Fruit fly (Drosophila melanogaster) whole organism, prepupa: ENCODE measurements around the gene CG11069.

Experiments
- CG10631 ChIP-seq: fragments of 200-800 bp; sonication (Bioruptor generic); optimal IDR thresholded peaks from 2 replicates; lab custom pipeline; 2016; ENCODE audit warnings: missing biosample characterization, missing genetic modification characterization
- CG10669 ChIP-seq: fragments of 200-800 bp; sonication (Bioruptor generic); optimal IDR thresholded peaks from 3 replicates; lab custom pipeline; 2018; ENCODE audit warnings: missing biosample characterization, mild to moderate bottlenecking, missing genetic modification characterization, moderate library complexity
- CG11294 ChIP-seq: fragments of 200-800 bp; sonication (Bioruptor generic); IDR thresholded peaks from 2 replicates; pipeline ENCODE4 v1.3.6; 2022; ENCODE audit warnings: missing biosample characterization, missing genetic modification characterization
- CG11762 ChIP-seq: fragments of 200-800 bp; sonication (Bioruptor generic); optimal IDR thresholded peaks from 3 replicates; lab custom pipeline; 2016; ENCODE audit warnings: missing biosample characterization, missing genetic modification characterization; ENCODE audit not compliant: insufficient read depth
- CG11902 ChIP-seq: fragments of 200-800 bp; sonication (Bioruptor generic); optimal IDR thresholded peaks from 3 replicates; lab custom pipeline; 2016; ENCODE audit warnings: missing biosample characterization, missing genetic modification characterization
- CG15336 ChIP-seq: fragments of 200-800 bp; sonication (Bioruptor generic); IDR thresholded peaks from 2 replicates; pipeline ENCODE4 v1.3.6; 2022; ENCODE audit warnings: missing biosample characterization, missing genetic modification characterization
- CG1621 ChIP-seq: fragments of 200-800 bp; sonication (Bioruptor generic); optimal IDR thresholded peaks from 3 replicates; lab custom pipeline; 2018; ENCODE audit warnings: missing biosample characterization, mild to moderate bottlenecking, missing genetic modification characterization
- CG16779 ChIP-seq: fragments of 200-800 bp; sonication (Bioruptor generic); optimal IDR thresholded peaks from 3 replicates; lab custom pipeline; 2017; ENCODE audit warnings: missing biosample characterization, mild to moderate bottlenecking, missing genetic modification characterization
- CG3032 ChIP-seq: fragments of 200-800 bp; optimal IDR thresholded peaks from 2 replicates; lab custom pipeline; 2019; ENCODE audit warnings: missing biosample characterization, mild to moderate bottlenecking, missing genetic modification characterization, moderate library complexity
- CG32006 ChIP-seq: fragments of 200-800 bp; sonication (Bioruptor generic); optimal IDR thresholded peaks from 3 replicates; lab custom pipeline; 2017; ENCODE audit warnings: missing biosample characterization, mild to moderate bottlenecking, missing genetic modification characterization
- CG34406 ChIP-seq: fragments of 200-800 bp; sonication (Bioruptor generic); optimal IDR thresholded peaks from 3 replicates; lab custom pipeline; 2016; ENCODE audit warnings: missing biosample characterization, missing genetic modification characterization
- CG3919 ChIP-seq: fragments of 200-800 bp; sonication (Bioruptor generic); optimal IDR thresholded peaks from 3 replicates; lab custom pipeline; 2016; ENCODE audit warnings: missing biosample characterization, missing genetic modification characterization
- CG4318 ChIP-seq: fragments of 200-800 bp; sonication (Bioruptor generic); optimal IDR thresholded peaks from 3 replicates; lab custom pipeline; 2017; ENCODE audit warnings: missing biosample characterization, mild to moderate bottlenecking, missing genetic modification characterization
- CG6163 ChIP-seq: fragments of 200-800 bp; sonication (Bioruptor generic); IDR thresholded peaks from 3 replicates; pipeline ENCODE4 v1.3.6; 2022; ENCODE audit warnings: missing biosample characterization, missing genetic modification characterization
- CG6276 ChIP-seq: fragments of 200-800 bp; sonication (Bioruptor generic); optimal IDR thresholded peaks from 2 replicates; lab custom pipeline; 2017; ENCODE audit warnings: missing biosample characterization, mild to moderate bottlenecking, missing genetic modification characterization
- CG6792 ChIP-seq: fragments of 200-800 bp; sonication (Bioruptor generic); optimal IDR thresholded peaks from 3 replicates; lab custom pipeline; 2016; ENCODE audit warnings: missing biosample characterization, missing genetic modification characterization
- CG6808 ChIP-seq: fragments of 200-800 bp; sonication (Bioruptor generic); optimal IDR thresholded peaks from 3 replicates; lab custom pipeline; 2017; ENCODE audit warnings: missing biosample characterization, missing genetic modification characterization, mild to moderate bottlenecking, moderate library complexity, missing genetic modification reagents
- CG6854 ChIP-seq: fragments of 200-800 bp; sonication (Bioruptor generic); optimal IDR thresholded peaks from 2 replicates; lab custom pipeline; 2017; ENCODE audit warnings: missing biosample characterization, mild to moderate bottlenecking, missing genetic modification characterization
- CG8119 ChIP-seq: fragments of 200-800 bp; sonication (Bioruptor generic); IDR thresholded peaks from 3 replicates; pipeline ENCODE4 v1.3.6; 2022; ENCODE audit warnings: missing biosample characterization, missing genetic modification characterization
- CG8319 ChIP-seq: fragments of 200-800 bp; sonication (Bioruptor generic); optimal IDR thresholded peaks from 3 replicates; lab custom pipeline; 2016; ENCODE audit warnings: missing biosample characterization, missing genetic modification characterization
- CG9139 ChIP-seq: fragments of 200-800 bp; sonication (Bioruptor generic); optimal IDR thresholded peaks from 3 replicates; lab custom pipeline; 2017; ENCODE audit warnings: missing biosample characterization, mild to moderate bottlenecking, missing genetic modification characterization
- Eip75B ChIP-seq: fragments of 200-800 bp; sonication (Bioruptor generic); optimal IDR thresholded peaks from 3 replicates; lab custom pipeline; 2016; ENCODE audit warnings: missing biosample characterization, missing genetic modification characterization
- Eip78C ChIP-seq: fragments of 200-800 bp; sonication (Bioruptor generic); peaks from one replicate; lab custom pipeline; 2016; ENCODE audit warnings: missing biosample characterization, missing genetic modification characterization
- Ets21C ChIP-seq: fragments of 200-800 bp; sonication (Bioruptor generic); optimal IDR thresholded peaks from 3 replicates; lab custom pipeline; 2016; ENCODE audit warnings: missing biosample characterization, missing genetic modification characterization
- Ets96B ChIP-seq: fragments of 200-800 bp; optimal IDR thresholded peaks from 2 replicates; lab custom pipeline; 2019; ENCODE audit warnings: missing biosample characterization, mild to moderate bottlenecking, missing genetic modification characterization, moderate library complexity
- Gug ChIP-seq: fragments of 200-800 bp; sonication (Bioruptor generic); IDR thresholded peaks from 2 replicates; pipeline ENCODE4 v1.3.6; 2022; ENCODE audit warnings: missing biosample characterization, missing genetic modification characterization
- Hr38 ChIP-seq: sonication (Bioruptor generic); optimal IDR thresholded peaks from 2 replicates; lab custom pipeline; 2016; ENCODE audit warnings: missing biosample characterization, missing genetic modification characterization
- Hr39 ChIP-seq: fragments of 200-800 bp; sonication (Bioruptor generic); optimal IDR thresholded peaks from 2 replicates; lab custom pipeline; 2016; ENCODE audit warnings: missing biosample characterization, missing genetic modification characterization
- Hr4 ChIP-seq: fragments of 200-800 bp; sonication (Bioruptor generic); optimal IDR thresholded peaks from 3 replicates; lab custom pipeline; 2016; ENCODE audit warnings: missing biosample characterization, missing genetic modification characterization
- Lpt ChIP-seq: fragments of 200-800 bp; sonication (Bioruptor generic); optimal IDR thresholded peaks from 3 replicates; lab custom pipeline; 2016; ENCODE audit warnings: missing biosample characterization, missing genetic modification characterization
- Met ChIP-seq: fragments of 200-800 bp; sonication (Bioruptor generic); optimal IDR thresholded peaks from 3 replicates; lab custom pipeline; 2016; ENCODE audit warnings: missing biosample characterization, missing genetic modification characterization
- OdsH ChIP-seq: fragments of 200-800 bp; sonication (Bioruptor generic); optimal IDR thresholded peaks from 3 replicates; lab custom pipeline; 2016; ENCODE audit warnings: missing biosample characterization, missing genetic modification characterization
- Smox ChIP-seq: fragments of 200-800 bp; sonication (Bioruptor generic); optimal IDR thresholded peaks from 3 replicates; lab custom pipeline; 2016; ENCODE audit warnings: missing biosample characterization, missing genetic modification characterization
- Sox102F ChIP-seq: fragments of 200-800 bp; sonication (Bioruptor generic); optimal IDR thresholded peaks from 2 replicates; lab custom pipeline; 2016; ENCODE audit warnings: missing biosample characterization, mild to moderate bottlenecking, missing genetic modification characterization
- Sox14 ChIP-seq: fragments of 200-800 bp; sonication (Bioruptor generic); optimal IDR thresholded peaks from 3 replicates; lab custom pipeline; 2016; ENCODE audit warnings: missing biosample characterization, missing genetic modification characterization
- Sox15 ChIP-seq: fragments of 200-800 bp; sonication (Bioruptor generic); optimal IDR thresholded peaks from 3 replicates; lab custom pipeline; 2016; ENCODE audit warnings: missing biosample characterization, missing genetic modification characterization
- achi ChIP-seq: fragments of 200-800 bp; sonication (Bioruptor generic); optimal IDR thresholded peaks from 3 replicates; lab custom pipeline; 2016; ENCODE audit warnings: missing biosample characterization, missing genetic modification characterization
- cyc ChIP-seq: fragments of 200-800 bp; sonication (Bioruptor generic); optimal IDR thresholded peaks from 3 replicates; lab custom pipeline; 2016; ENCODE audit warnings: missing biosample characterization, missing genetic modification characterization
- dac ChIP-seq: fragments of 200-800 bp; sonication (Bioruptor generic); optimal IDR thresholded peaks from 2 replicates; lab custom pipeline; 2017; ENCODE audit warnings: missing biosample characterization, mild to moderate bottlenecking, missing genetic modification characterization
- dsx ChIP-seq: fragments of 200-800 bp; optimal IDR thresholded peaks from 3 replicates; lab custom pipeline; 2019; ENCODE audit warnings: missing biosample characterization, mild to moderate bottlenecking, missing genetic modification characterization, moderate library complexity; ENCODE audit not compliant: poor library complexity, severe bottlenecking
- eg ChIP-seq: fragments of 200-800 bp; sonication (Bioruptor generic); IDR thresholded peaks from 3 replicates; pipeline ENCODE4 v1.3.6; 2022; ENCODE audit warnings: missing biosample characterization, missing genetic modification characterization
- esn ChIP-seq: fragments of 200-800 bp; sonication (Bioruptor generic); optimal IDR thresholded peaks from 2 replicates; lab custom pipeline; 2016; ENCODE audit warnings: missing biosample characterization, mild to moderate bottlenecking, missing genetic modification characterization, moderate library complexity
- fd59A ChIP-seq: fragments of 200-800 bp; sonication (Bioruptor generic); optimal IDR thresholded peaks from 2 replicates; lab custom pipeline; 2017; ENCODE audit warnings: missing biosample characterization, mild to moderate bottlenecking, missing genetic modification characterization, missing genetic modification reagents
- fd85E ChIP-seq: fragments of 200-800 bp; sonication (Bioruptor generic); optimal IDR thresholded peaks from 3 replicates; lab custom pipeline; 2016; ENCODE audit warnings: missing biosample characterization, missing genetic modification characterization
- fkh ChIP-seq: fragments of 200-800 bp; sonication (Bioruptor generic); optimal IDR thresholded peaks from 3 replicates; lab custom pipeline; 2017; ENCODE audit warnings: missing biosample characterization, mild to moderate bottlenecking, missing genetic modification characterization, moderate library complexity
- lz ChIP-seq: fragments of 200-800 bp; sonication (Bioruptor generic); optimal IDR thresholded peaks from 3 replicates; lab custom pipeline; 2016; ENCODE audit warnings: missing biosample characterization, missing genetic modification characterization
- net ChIP-seq: fragments of 200-800 bp; sonication (Bioruptor generic); optimal IDR thresholded peaks from 3 replicates; lab custom pipeline; 2016; ENCODE audit warnings: missing biosample characterization, missing genetic modification characterization
- pdm3 ChIP-seq: fragments of 200-800 bp; sonication (Bioruptor generic); optimal IDR thresholded peaks from 3 replicates; lab custom pipeline; 2016; ENCODE audit warnings: missing biosample characterization, missing genetic modification characterization
- salr ChIP-seq, 2 experiments: fragments of 200-800 bp; sonication (Bioruptor generic); optimal IDR thresholded peaks; 3 replicates each; lab custom pipeline; 2016 to 2018; ENCODE audit warnings: missing biosample characterization in 2 of 2, missing genetic modification characterization in 2 of 2, mild to moderate bottlenecking in 1 of 2
- ss ChIP-seq, 2 experiments: fragments of 200-800 bp; sonication (Bioruptor generic); optimal IDR thresholded peaks; 2 replicates in 1 of 2; 3 replicates in 1 of 2; lab custom pipeline; 2017 to 2018; ENCODE audit warnings: mild to moderate bottlenecking in 2 of 2, missing biosample characterization in 2 of 2, missing genetic modification characterization in 2 of 2, moderate library complexity in 1 of 2
- svp ChIP-seq: fragments of 200-800 bp; sonication (Bioruptor generic); peaks from one replicate; lab custom pipeline; 2016; ENCODE audit warnings: missing biosample characterization, missing genetic modification characterization
- topi ChIP-seq: fragments of 200-800 bp; sonication (Bioruptor generic); optimal IDR thresholded peaks from 3 replicates; lab custom pipeline; 2016; ENCODE audit warnings: missing biosample characterization, missing genetic modification characterization
- vri ChIP-seq: fragments of 200-800 bp; sonication (Bioruptor generic); optimal IDR thresholded peaks from 3 replicates; lab custom pipeline; 2016; ENCODE audit warnings: missing biosample characterization, mild to moderate bottlenecking, missing genetic modification characterization

Gene CG11069

dm6 chr3R:24886470-24886869, 8.1 kb upstream of the CG11069 start:
- TF ChIP-seq lz = no peak
- TF ChIP-seq Lpt = peak; percentile 33
- peak; percentile 44 for TF ChIP-seq OdsH (GFP tag; lab: Kevin White, UChicago)
- TF ChIP-seq Sox102F (GFP tag; lab: Kevin White, UChicago) = peak; percentile 20
- TF ChIP-seq Sox14 (GFP tag; lab: Kevin White, UChicago) = no peak
- TF ChIP-seq CG34406 (GFP tag; lab: Kevin White, UChicago) = peak; percentile 63
- 0 out of 3 replicates have a peak, but pooled peaks have one; percentile 38 for TF ChIP-seq eg (GFP tag; lab: Robert Waterston, UW)
- TF ChIP-seq CG32006 = peak; percentile 78
- no peak for TF ChIP-seq ss (GFP tag; optimal IDR thresholded peaks at IDR 0.05; lab: Kevin White, UChicago)
- peak; percentile 53 for TF ChIP-seq pdm3 (GFP tag; lab: Kevin White, UChicago)
- peak; percentile 20 for TF ChIP-seq svp (GFP tag; lab: Kevin White, UChicago)
- no peak for TF ChIP-seq Hr38 (GFP tag; lab: Kevin White, UChicago)
- no peak for TF ChIP-seq Gug (GFP tag; lab: Robert Waterston, UW)
- TF ChIP-seq CG10669 = no peak
- no peak for TF ChIP-seq CG6854 (GFP tag; lab: Kevin White, UChicago)
- peak; percentile 34 for TF ChIP-seq Eip75B (GFP tag; lab: Kevin White, UChicago)
- no peak for TF ChIP-seq dsx (GFP tag; lab: Kevin White, UChicago)
- no peak for TF ChIP-seq vri (GFP tag; lab: Kevin White, UChicago)
- no peak for TF ChIP-seq Ets21C (GFP tag; lab: Kevin White, UChicago)
- TF ChIP-seq salr (GFP tag; optimal IDR thresholded peaks at IDR 0.05; lab: Kevin White, UChicago) = peak in 1 of 2 experiments; percentile 16
- TF ChIP-seq Hr39 (GFP tag; lab: Kevin White, UChicago) = no peak
- no peak for TF ChIP-seq CG10631
- TF ChIP-seq achi (GFP tag; lab: Kevin White, UChicago) = peak; percentile 33
- peak; percentile 39 for TF ChIP-seq net (GFP tag; lab: Kevin White, UChicago)
- TF ChIP-seq CG6808 = no peak
- no peak for TF ChIP-seq fd59A (GFP tag; lab: Kevin White, UChicago)
- peak; percentile 30 for TF ChIP-seq CG11902
- peak; percentile 80 for TF ChIP-seq Hr4
- TF ChIP-seq dac = peak; percentile 13
- TF ChIP-seq CG16779 (tag; lab: Kevin White, UChicago) = no peak
- no peak for TF ChIP-seq CG9139 (GFP tag; lab: Kevin White, UChicago)
- TF ChIP-seq Ets96B (tag; lab: Kevin White, UChicago) = no peak
- peak; percentile 90 for TF ChIP-seq Eip78C (GFP tag; lab: Kevin White, UChicago)
- no peak for TF ChIP-seq CG3032 (tag; lab: Kevin White, UChicago)
- peak; percentile 62 for TF ChIP-seq CG4318 (GFP tag; lab: Kevin White, UChicago)
- peak; percentile 42 for TF ChIP-seq CG6276
- no peak for TF ChIP-seq CG11762 (GFP tag; lab: Kevin White, UChicago)
- peak; percentile 47; the same call in 1 of the 3 replicates for TF ChIP-seq CG6163 (GFP tag; lab: Robert Waterston, UW)
- no peak for TF ChIP-seq fd85E
- peak; percentile 1 for TF ChIP-seq CG8319 (GFP tag; lab: Kevin White, UChicago)
- no peak for TF ChIP-seq topi (GFP tag; lab: Kevin White, UChicago)
- peak; percentile 68 for TF ChIP-seq CG15336 (GFP tag; lab: Robert Waterston, UW)
- no peak for TF ChIP-seq CG11294 (GFP tag; lab: Robert Waterston, UW)
- TF ChIP-seq cyc = no peak
- TF ChIP-seq fkh (GFP tag; lab: Kevin White, UChicago) = no peak
- TF ChIP-seq esn (GFP tag; lab: Kevin White, UChicago) = no peak
- no peak for TF ChIP-seq CG1621
- TF ChIP-seq Sox15 (GFP tag; lab: Kevin White, UChicago) = peak; percentile 17
- peak; percentile 46 for TF ChIP-seq CG3919
- peak; percentile 22 for TF ChIP-seq CG6792 (GFP tag; lab: Kevin White, UChicago)
- TF ChIP-seq Met (GFP tag; lab: Kevin White, UChicago) = no peak
- no peak for TF ChIP-seq Smox (GFP tag; lab: Kevin White, UChicago)
- peak; percentile 41; the same call in 2 of the 3 replicates for TF ChIP-seq CG8119 (GFP tag; lab: Robert Waterston, UW)
